Worm (Caenorhabditis elegans) whole organism, L3 larva: ENCODE data around the gene ulp-2.

ENCODE experiments used
- R02D3.7 ChIP-seq: fragments of 150-350 bp; optimal IDR thresholded peaks from 2 replicates; lab custom pipeline; 2014; ENCODE audit warnings: missing biosample characterization, missing genetic modification characterization
- aly-2 ChIP-seq: fragments of 150-350 bp; optimal IDR thresholded peaks from 2 replicates; lab custom pipeline; 2014; ENCODE audit warnings: missing biosample characterization, missing genetic modification characterization
- ceh-28 ChIP-seq: fragments of 150-350 bp; optimal IDR thresholded peaks from 2 replicates; lab custom pipeline; 2014; ENCODE audit warnings: missing biosample characterization, missing genetic modification reagents, missing genetic modification characterization
- elt-1 ChIP-seq: fragments of 150-350 bp; optimal IDR thresholded peaks from 2 replicates; lab custom pipeline; 2014; ENCODE audit warnings: missing biosample characterization, missing genetic modification characterization
- elt-2 ChIP-seq: sonication (generic microtip); optimal IDR thresholded peaks from 2 replicates; lab custom pipeline; 2016; ENCODE audit warnings: missing genetic modification reagents, mild to moderate bottlenecking, missing genetic modification characterization, missing compliant biosample characterization
- nhr-25 ChIP-seq: sonication (generic microtip); optimal IDR thresholded peaks from 2 replicates; lab custom pipeline; 2017; ENCODE audit warnings: missing biosample characterization, missing genetic modification characterization
- pha-4 ChIP-seq: fragments of 150-350 bp; optimal IDR thresholded peaks from 2 replicates; lab custom pipeline; 2014; ENCODE audit warnings: missing biosample characterization, missing genetic modification reagents, missing genetic modification characterization
- ztf-11 ChIP-seq: fragments of 150-350 bp; optimal IDR thresholded peaks from 2 replicates; lab custom pipeline; 2014; ENCODE audit warnings: missing biosample characterization, missing genetic modification characterization

ce11 chrII:4942829-4943228 lies 16.8 kb downstream of the ulp-2 start:
- TF ChIP-seq R02D3.7 (tag; lab: Kevin White, UChicago) (no peak), aly-2 (tag; lab: Kevin White, UChicago) (no peak), elt-2 (tag; lab: Kevin White, UChicago) (peak; percentile 96), elt-1 (no peak), ceh-28 (tag; lab: Kevin White, UChicago) (no peak), nhr-25 (tag; lab: Kevin White, UChicago) (no peak), pha-4 (tag; lab: Kevin White, UChicago) (peak; percentile 24), ztf-11 (tag; lab: Kevin White, UChicago) (no peak)
